Worm (Caenorhabditis elegans) whole organism, late embryonic: Measurements from ENCODE around the gene Y49F6B.14.

ENCODE experiments used
- ahr-1 ChIP-seq: sonication (generic microtip); optimal IDR thresholded peaks from 2 replicates; lab custom pipeline; 2016; ENCODE audit warnings: missing genetic modification characterization, missing compliant biosample characterization
- ceh-18 ChIP-seq: sonication (generic microtip); optimal IDR thresholded peaks from 2 replicates; lab custom pipeline; 2016; ENCODE audit warnings: missing genetic modification characterization, missing compliant biosample characterization
- hlh-30 ChIP-seq: sonication (generic microtip); optimal IDR thresholded peaks from 2 replicates; lab custom pipeline; 2017; ENCODE audit warnings: antibody characterized with exemption, missing genetic modification characterization, missing compliant biosample characterization; ENCODE audit not compliant: insufficient read depth
- pha-2 ChIP-seq: sonication (generic microtip); optimal IDR thresholded peaks from 2 replicates; lab custom pipeline; 2017; ENCODE audit warnings: mild to moderate bottlenecking, missing genetic modification characterization, missing compliant biosample characterization
- pqm-1 ChIP-seq: sonication (generic microtip); optimal IDR thresholded peaks from 2 replicates; lab custom pipeline; 2016; ENCODE audit warnings: missing genetic modification characterization, missing compliant biosample characterization

- TF ChIP-seq ceh-18 (tag; lab: Kevin White, UChicago) (no peak), hlh-30 (tag; lab: Kevin White, UChicago) (no peak), ahr-1 (no peak), pha-2 (no peak), pqm-1 (no peak)
Observed at ce11 chrII:3516175-3516574, 891 bp upstream of the Y49F6B.14 start.
